Fruit fly (Drosophila melanogaster) whole organism: ENCODE measurements around the gene CG11537.

Experiments
- CG8478 ChIP-seq: fragments of >200 bp; optimal IDR thresholded peaks from 2 replicates; lab custom pipeline; 2018; ENCODE audit warnings: inconsistent platforms
- Dll ChIP-seq: fragments of >200 bp; optimal IDR thresholded peaks from 2 replicates; lab custom pipeline; 2017
- EcR ChIP-seq, 2 experiments: fragments of >200 bp; optimal IDR thresholded peaks; 2 replicates each; lab custom pipeline; 2017; ENCODE audit warnings: missing biosample characterization in 2 of 2, missing genetic modification characterization in 2 of 2, missing genetic modification reagents in 2 of 2
- pan ChIP-seq: fragments of >200 bp; optimal IDR thresholded peaks from 2 replicates; lab custom pipeline; 2017
- psq ChIP-seq: fragments of >200 bp; optimal IDR thresholded peaks from 2 replicates; lab custom pipeline; 2017
- usp ChIP-seq: fragments of >200 bp; optimal IDR thresholded peaks from 2 replicates; lab custom pipeline; 2017; ENCODE audit warnings: missing biosample characterization, missing genetic modification characterization, mixed read lengths

CG11537 gene

dm6 chr3L:3080084-3080994 lies 62.9 kb downstream of the CG11537 start:
- TF ChIP-seq pan (lab: Kevin White, UChicago) (no peak), usp (GFP tag; lab: Kevin White, UChicago) (no peak), EcR (GFP tag; optimal IDR thresholded peaks at IDR 0.05; lab: Kevin White, UChicago) (peak in 1 of 2 experiments; percentile 63)

DNA sequence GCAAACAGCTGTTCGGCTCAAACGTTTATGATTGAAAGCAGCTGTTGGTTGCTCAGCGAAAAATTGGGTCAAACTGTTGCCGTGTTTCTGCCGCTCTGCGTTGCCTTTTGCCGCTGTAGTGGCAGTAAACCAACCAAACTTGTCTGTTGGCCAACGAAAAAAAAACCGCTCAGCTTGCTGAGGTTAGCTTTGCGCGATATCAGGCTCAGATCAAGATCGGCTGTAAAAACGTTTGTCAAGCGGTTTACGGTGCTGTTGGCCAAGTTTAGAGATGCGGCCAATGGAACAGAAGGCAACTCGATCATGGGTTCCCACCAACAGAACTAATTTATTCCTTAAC lies 64.1 kb downstream of the CG11537 start:
- TF ChIP-seq CG8478 (lab: Kevin White, UChicago) = no peak
- no peak for TF ChIP-seq EcR (GFP tag; optimal IDR thresholded peaks at IDR 0.05; lab: Kevin White, UChicago)
- no peak for TF ChIP-seq usp (GFP tag; lab: Kevin White, UChicago)
- TF ChIP-seq Dll (lab: Kevin White, UChicago) = no peak
- no peak for TF ChIP-seq psq (lab: Kevin White, UChicago)
- no peak for TF ChIP-seq pan (lab: Kevin White, UChicago)

- TF ChIP-seq CG8478 (lab: Kevin White, UChicago) (no peak), psq (lab: Kevin White, UChicago) (no peak), Dll (lab: Kevin White, UChicago) (no peak), pan (lab: Kevin White, UChicago) (no peak)
These were observed 64.7 kb downstream of the CG11537 start for dm6 chr3L:3078398-3079155.
